Worm (Caenorhabditis elegans): ENCODE results near the gene C03B1.9.

DNA sequence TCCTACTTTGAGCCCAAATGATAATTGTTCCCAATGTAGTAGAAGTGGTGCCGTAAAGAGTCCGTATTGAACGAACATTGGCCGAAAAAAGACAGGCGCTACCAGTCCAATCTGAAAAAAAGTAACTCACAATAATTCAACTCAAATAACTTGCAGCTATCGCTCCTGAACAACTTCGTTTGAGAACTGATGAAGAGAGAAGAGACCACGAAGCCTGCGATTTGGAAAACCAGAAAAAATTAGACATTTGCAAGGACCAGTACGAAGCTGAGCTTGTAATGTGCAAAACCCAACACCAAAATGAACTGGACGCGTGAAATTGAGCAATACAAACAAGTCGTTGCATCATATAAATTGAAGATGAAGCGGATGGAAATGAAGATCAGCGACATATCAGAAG lies 27.5 kb upstream of the C03B1.9 start, which contains the start of gene C03B1.1:
- no peak for TF ChIP-seq nhr-76 (tag; optimal IDR thresholded peaks at IDR 0.05)
- no peak for TF ChIP-seq unc-62 (GFP tag; optimal IDR thresholded peaks at IDR 0.05)
- no peak for TF ChIP-seq aha-1 (tag; optimal IDR thresholded peaks at IDR 0.05)
- TF ChIP-seq nhr-28 (tag; optimal IDR thresholded peaks at IDR 0.05): no peak
- TF ChIP-seq elt-2 (tag; optimal IDR thresholded peaks at IDR 0.05): no peak
- no peak for TF ChIP-seq snpc-4 (tag; optimal IDR thresholded peaks at IDR 0.05)
- no peak for TF ChIP-seq lin-39 (tag; optimal IDR thresholded peaks at IDR 0.05)
- no peak for TF ChIP-seq lin-35 (GFP tag; optimal IDR thresholded peaks at IDR 0.05)
- TF ChIP-seq ztf-4 (tag; optimal IDR thresholded peaks at IDR 0.05): no peak
- no peak for TF ChIP-seq nhr-12 (tag; optimal IDR thresholded peaks at IDR 0.05)
- TF ChIP-seq hlh-17 (GFP tag; optimal IDR thresholded peaks at IDR 0.05; ENCODE audit: borderline replicate concordance): no peak
- TF ChIP-seq lsy-2 (tag; optimal IDR thresholded peaks at IDR 0.05): no peak
- no peak for TF ChIP-seq fos-1 (tag; optimal IDR thresholded peaks at IDR 0.05)
